Worm (Caenorhabditis elegans) whole organism, young adult: ENCODE measurements around the gene F58H1.6.

ENCODE experiments used
- B0019.2 ChIP-seq: fragments of 200-800 bp; sonication (Bioruptor generic); conservative IDR thresholded peaks from 2 replicates; pipeline ENCODE4 v1.3.6; 2022; ENCODE audit warnings: missing genetic modification reagents, missing genetic modification characterization, missing compliant biosample characterization
- B0336.3 ChIP-seq: fragments of 200-800 bp; sonication (Bioruptor generic); IDR thresholded peaks from 2 replicates; pipeline ENCODE4 v1.3.6; 2022; ENCODE audit warnings: missing genetic modification characterization, missing compliant biosample characterization
- D2030.7 ChIP-seq: fragments of 200-800 bp; sonication (Bioruptor generic); IDR thresholded peaks from 2 replicates; pipeline ENCODE4 v1.3.6; 2022; ENCODE audit warnings: missing genetic modification reagents, missing genetic modification characterization, missing compliant biosample characterization
- F33H1.4 ChIP-seq: fragments of 200-800 bp; sonication (Bioruptor generic); IDR thresholded peaks from 2 replicates; pipeline ENCODE4 v1.3.6; 2022; ENCODE audit warnings: missing genetic modification reagents, missing genetic modification characterization, missing compliant biosample characterization
- F52B5.7 ChIP-seq: sonication (generic microtip); optimal IDR thresholded peaks from 2 replicates; lab custom pipeline; 2016; ENCODE audit warnings: mild to moderate bottlenecking, missing genetic modification characterization, missing compliant biosample characterization
- F57C9.4 ChIP-seq: sonication (generic microtip); optimal IDR thresholded peaks from 2 replicates; lab custom pipeline; 2017; ENCODE audit warnings: mild to moderate bottlenecking, missing genetic modification characterization, missing compliant biosample characterization
- T26A5.8 ChIP-seq: sonication (generic microtip); optimal IDR thresholded peaks from 2 replicates; lab custom pipeline; 2016; ENCODE audit warnings: missing genetic modification characterization, missing compliant biosample characterization
- Y95B8A.8 ChIP-seq: fragments of 200-800 bp; sonication (Bioruptor generic); IDR thresholded peaks from 2 replicates; pipeline ENCODE4 v1.3.6; 2022; ENCODE audit warnings: missing genetic modification reagents, missing genetic modification characterization, missing compliant biosample characterization
- aptf-3 ChIP-seq: fragments of 200-800 bp; sonication (Bioruptor generic); IDR thresholded peaks from 2 replicates; pipeline ENCODE4 v1.3.6; 2022; ENCODE audit warnings: missing genetic modification characterization, missing compliant biosample characterization
- ccch-3 ChIP-seq: fragments of 200-800 bp; sonication (Bioruptor generic); optimal IDR thresholded peaks from 2 replicates; lab custom pipeline; 2018; ENCODE audit warnings: mild to moderate bottlenecking, missing genetic modification characterization, missing compliant biosample characterization
- ceh-27 ChIP-seq: fragments of 200-800 bp; sonication (Bioruptor generic); optimal IDR thresholded peaks from 2 replicates; lab custom pipeline; 2018; ENCODE audit warnings: mild to moderate bottlenecking, missing genetic modification characterization, moderate library complexity, missing compliant biosample characterization
- ceh-40 ChIP-seq: fragments of 200-800 bp; sonication (Bioruptor generic); IDR thresholded peaks from 2 replicates; pipeline ENCODE4 v1.3.6; 2022; ENCODE audit warnings: missing genetic modification characterization, missing compliant biosample characterization
- ceh-79 ChIP-seq: sonication (generic microtip); optimal IDR thresholded peaks from 2 replicates; lab custom pipeline; 2017; ENCODE audit warnings: mild to moderate bottlenecking, missing genetic modification characterization, missing compliant biosample characterization
- die-1 ChIP-seq: sonication (generic microtip); optimal IDR thresholded peaks from 2 replicates; lab custom pipeline; 2016; ENCODE audit warnings: missing genotype, mild to moderate bottlenecking, missing genetic modification characterization, missing compliant biosample characterization
- egl-18 ChIP-seq: fragments of 200-800 bp; sonication (Bioruptor generic); IDR thresholded peaks from 2 replicates; pipeline ENCODE4 v1.3.6; 2022; ENCODE audit warnings: missing genetic modification reagents, missing genetic modification characterization, missing compliant biosample characterization
- egrh-3 ChIP-seq: fragments of 200-800 bp; sonication (Bioruptor generic); IDR thresholded peaks from 2 replicates; pipeline ENCODE4 v1.3.6; 2022; ENCODE audit warnings: missing genetic modification reagents, missing genetic modification characterization, missing compliant biosample characterization
- ekl-4 ChIP-seq: fragments of 200-800 bp; sonication (Bioruptor generic); IDR thresholded peaks from 2 replicates; pipeline ENCODE4 v1.3.6; 2022; ENCODE audit warnings: missing genetic modification reagents, missing genetic modification characterization, missing compliant biosample characterization
- ets-4 ChIP-seq: fragments of 200-800 bp; sonication (Bioruptor generic); optimal IDR thresholded peaks from 2 replicates; lab custom pipeline; 2018; ENCODE audit warnings: mild to moderate bottlenecking, missing genetic modification characterization, missing compliant biosample characterization
- him-1 ChIP-seq: sonication (generic microtip); optimal IDR thresholded peaks from 2 replicates; lab custom pipeline; 2016; ENCODE audit warnings: missing genotype, missing genetic modification reagents, missing genetic modification characterization, missing compliant biosample characterization
- hmg-20 ChIP-seq: fragments of 200-800 bp; sonication (Bioruptor generic); IDR thresholded peaks from 2 replicates; pipeline ENCODE4 v1.3.6; 2022; ENCODE audit warnings: missing genetic modification reagents, missing genetic modification characterization, missing compliant biosample characterization
- lag-1 ChIP-seq: fragments of 200-800 bp; sonication (Bioruptor generic); IDR thresholded peaks from 2 replicates; pipeline ENCODE4 v1.3.6; 2022; ENCODE audit warnings: missing genetic modification reagents, missing genetic modification characterization, missing compliant biosample characterization
- let-526 ChIP-seq: fragments of 200-800 bp; sonication (Bioruptor generic); IDR thresholded peaks from 2 replicates; pipeline ENCODE4 v1.3.6; 2022; ENCODE audit warnings: missing genetic modification reagents, missing genetic modification characterization, missing compliant biosample characterization
- lin-54 ChIP-seq: fragments of 200-800 bp; sonication (Bioruptor generic); optimal IDR thresholded peaks from 2 replicates; lab custom pipeline; 2018; ENCODE audit warnings: mild to moderate bottlenecking, missing genetic modification characterization, missing compliant biosample characterization
- lsl-1 ChIP-seq: fragments of 200-800 bp; sonication (Bioruptor generic); optimal IDR thresholded peaks from 2 replicates; lab custom pipeline; 2018; ENCODE audit warnings: mild to moderate bottlenecking, missing genetic modification characterization, moderate library complexity, missing compliant biosample characterization
- lsy-27 ChIP-seq: sonication (generic microtip); optimal IDR thresholded peaks from 2 replicates; lab custom pipeline; 2017; ENCODE audit warnings: missing genetic modification characterization, mild to moderate bottlenecking, missing compliant biosample characterization, antibody characterized with exemption, missing genotype, borderline replicate concordance; ENCODE audit not compliant: insufficient read depth
- madf-10 ChIP-seq: sonication (generic microtip); optimal IDR thresholded peaks from 2 replicates; lab custom pipeline; 2016; ENCODE audit warnings: mild to moderate bottlenecking, missing genetic modification characterization, missing compliant biosample characterization
- madf-8 ChIP-seq: fragments of 200-800 bp; sonication (Bioruptor generic); conservative IDR thresholded peaks from 2 replicates; pipeline ENCODE4 v1.3.6; 2022; ENCODE audit warnings: missing genetic modification reagents, missing genetic modification characterization, missing compliant biosample characterization
- mel-28 ChIP-seq: sonication (generic microtip); optimal IDR thresholded peaks from 2 replicates; lab custom pipeline; 2016; ENCODE audit warnings: borderline replicate concordance, mild to moderate bottlenecking, missing genetic modification characterization, missing compliant biosample characterization
- mxl-1 ChIP-seq: sonication (generic microtip); optimal IDR thresholded peaks from 2 replicates; lab custom pipeline; 2016; ENCODE audit warnings: missing genetic modification characterization, missing compliant biosample characterization
- nfya-1 ChIP-seq: sonication (generic microtip); optimal IDR thresholded peaks from 2 replicates; lab custom pipeline; 2017; ENCODE audit warnings: antibody characterized with exemption, missing compliant biosample characterization, missing genetic modification characterization, borderline replicate concordance; ENCODE audit not compliant: insufficient read depth
- nfyb-1 ChIP-seq: fragments of 200-800 bp; sonication (Bioruptor generic); IDR thresholded peaks from 2 replicates; pipeline ENCODE4 v1.3.6; 2022; ENCODE audit warnings: missing genetic modification reagents, missing genetic modification characterization, missing compliant biosample characterization
- nhr-80 ChIP-seq: sonication (generic microtip); optimal IDR thresholded peaks from 2 replicates; lab custom pipeline; 2016; ENCODE audit warnings: missing genetic modification characterization, missing compliant biosample characterization
- nhr-90 ChIP-seq: sonication (generic microtip); optimal IDR thresholded peaks from 2 replicates; lab custom pipeline; 2016; ENCODE audit warnings: missing genotype, mild to moderate bottlenecking, missing genetic modification characterization, missing compliant biosample characterization
- rcor-1 ChIP-seq: fragments of 200-800 bp; sonication (Bioruptor generic); IDR thresholded peaks from 2 replicates; pipeline ENCODE4 v1.3.6; 2022; ENCODE audit warnings: missing genetic modification reagents, missing genetic modification characterization, missing compliant biosample characterization
- rec-8 ChIP-seq, 2 experiments: sonication (generic microtip); optimal IDR thresholded peaks; 2 replicates each; lab custom pipeline; 2016; ENCODE audit warnings: mild to moderate bottlenecking in 2 of 2, missing genetic modification characterization in 2 of 2, missing genetic modification reagents in 2 of 2, missing genotype in 2 of 2, missing biosample characterization in 1 of 2, missing compliant biosample characterization in 1 of 2, moderate library complexity in 1 of 2
- snpc-3.4 ChIP-seq: sonication (generic microtip); optimal IDR thresholded peaks from 2 replicates; lab custom pipeline; 2017; ENCODE audit warnings: missing genetic modification characterization, mild to moderate bottlenecking, missing compliant biosample characterization, antibody characterized with exemption, moderate library complexity, missing genotype, missing genetic modification reagents
- sptf-2 ChIP-seq: fragments of 200-800 bp; sonication (Bioruptor generic); optimal IDR thresholded peaks from 2 replicates; lab custom pipeline; 2018; ENCODE audit warnings: mild to moderate bottlenecking, missing genetic modification characterization, missing compliant biosample characterization
- tbx-9 ChIP-seq: sonication (generic microtip); optimal IDR thresholded peaks from 2 replicates; lab custom pipeline; 2016; ENCODE audit warnings: borderline replicate concordance, missing genetic modification characterization, inconsistent platforms, missing compliant biosample characterization
- ztf-25 ChIP-seq: fragments of 200-800 bp; sonication (Bioruptor generic); IDR thresholded peaks from 2 replicates; pipeline ENCODE4 v1.3.6; 2022; ENCODE audit warnings: missing genetic modification reagents, missing genetic modification characterization, missing compliant biosample characterization
- ztf-28 ChIP-seq: fragments of 200-800 bp; sonication (Bioruptor generic); IDR thresholded peaks from 2 replicates; pipeline ENCODE4 v1.3.6; 2022; ENCODE audit warnings: missing genetic modification reagents, missing genetic modification characterization, missing compliant biosample characterization

F58H1.6 gene

ce11 chrV:11896322-11896898, 46.0 kb upstream of the F58H1.6 start (continued):
- TF ChIP-seq lsy-27, result no peak
- TF ChIP-seq Y95B8A.8 (GFP tag; lab: Robert Waterston, UW), result no peak
- TF ChIP-seq ceh-27 (GFP tag; lab: Kevin White, UChicago), result peak; percentile 9
- no peak for TF ChIP-seq mel-28 (tag; lab: Kevin White, UChicago)
- no peak for TF ChIP-seq tbx-9 (tag; lab: Kevin White, UChicago)
- no peak for TF ChIP-seq lsl-1 (GFP tag; lab: Kevin White, UChicago)
- TF ChIP-seq ceh-79 (tag; lab: Kevin White, UChicago), result no peak
- TF ChIP-seq ztf-28 (GFP tag; lab: Robert Waterston, UW), result 0 out of 2 replicates have a peak, but pooled peaks have one; percentile 39
- TF ChIP-seq F52B5.7, result no peak
- no peak for TF ChIP-seq D2030.7 (GFP tag; lab: Robert Waterston, UW)
- TF ChIP-seq B0336.3 (GFP tag; lab: Robert Waterston, UW), result peak; percentile 43; the same call in 1 of the 2 replicates
- TF ChIP-seq egrh-3 (GFP tag; lab: Robert Waterston, UW), result no peak; the same call in 1 of the 2 replicates
- peak; percentile 64 for TF ChIP-seq lin-54 (GFP tag; lab: Kevin White, UChicago)
- TF ChIP-seq ceh-40 (GFP tag; lab: Robert Waterston, UW), result no peak
- TF ChIP-seq, all 124 proteins: peak for 21

ce11 chrV:11897604-11898003, 44.8 kb upstream of the F58H1.6 start:
- TF ChIP-seq egl-18, result no peak
- no peak for TF ChIP-seq F33H1.4 (GFP tag; lab: Robert Waterston, UW)
- TF ChIP-seq let-526 (GFP tag; lab: Robert Waterston, UW), result no peak

- TF ChIP-seq F57C9.4 (no peak), sptf-2 (GFP tag; lab: Kevin White, UChicago) (no peak), nfyb-1 (GFP tag; lab: Robert Waterston, UW) (no peak), ceh-79 (tag; lab: Kevin White, UChicago) (no peak), snpc-3.4 (tag; lab: Kevin White, UChicago) (no peak), nhr-80 (tag; lab: Kevin White, UChicago) (no peak), madf-10 (tag; lab: Kevin White, UChicago) (no peak), ets-4 (no peak), him-1 (tag; lab: Kevin White, UChicago) (no peak), mxl-1 (tag; lab: Kevin White, UChicago) (no peak), die-1 (tag; lab: Kevin White, UChicago) (no peak), ccch-3 (GFP tag; lab: Kevin White, UChicago) (no peak), T26A5.8 (no peak)
Observed at ce11 chrV:11899149-11899548, 43.3 kb upstream of the F58H1.6 start, which contains the start of gene sma-1. TSS of gene sma-1 (plus strand) at chrV:11899449.

ce11 chrV:11900127-11900526, 42.3 kb upstream of the F58H1.6 start:
- TF ChIP-seq rcor-1 (GFP tag; lab: Robert Waterston, UW) (no peak), nhr-80 (tag; lab: Kevin White, UChicago) (peak; percentile 67), ekl-4 (no peak), ztf-25 (no peak)

ce11 chrV:11901260-11901659, 41.2 kb upstream of the F58H1.6 start:
- TF ChIP-seq madf-8 (GFP tag; lab: Robert Waterston, UW), result no peak
- TF ChIP-seq rec-8 (tag; optimal IDR thresholded peaks at IDR 0.05; lab: Kevin White, UChicago), result no peak
- TF ChIP-seq nfya-1, result no peak
- TF ChIP-seq B0019.2 (GFP tag; lab: Robert Waterston, UW), result no peak
- TF ChIP-seq hmg-20 (GFP tag; lab: Robert Waterston, UW), result no peak
- TF ChIP-seq lag-1, result no peak
- TF ChIP-seq ccch-3 (GFP tag; lab: Kevin White, UChicago), result no peak
- TF ChIP-seq nhr-90, result no peak
- no peak for TF ChIP-seq ets-4
- TF ChIP-seq aptf-3 (GFP tag; lab: Robert Waterston, UW), result no peak
- TF ChIP-seq ceh-27 (GFP tag; lab: Kevin White, UChicago), result no peak
- no peak for TF ChIP-seq F33H1.4 (GFP tag; lab: Robert Waterston, UW)
